Fruit fly (Drosophila melanogaster) whole organism, embryonic: Measurements from ENCODE around the gene Mst77F.

Experiments used
- Bgb ChIP-seq: fragments of 200-800 bp; sonication (Bioruptor generic); IDR thresholded peaks from 2 replicates; pipeline ENCODE4 v1.3.6; 2022; ENCODE audit warnings: missing biosample characterization, missing genetic modification characterization; ENCODE audit not compliant: partially characterized antibody
- Bteb2 ChIP-seq: fragments of 200-800 bp; sonication (Bioruptor generic); optimal IDR thresholded peaks from 2 replicates; lab custom pipeline; 2016; ENCODE audit warnings: missing biosample characterization, missing genetic modification characterization
- CG10959 ChIP-seq: fragments of 200-800 bp; sonication (Bioruptor generic); IDR thresholded peaks from 2 replicates; pipeline ENCODE4 v1.3.6; 2022; ENCODE audit warnings: missing biosample characterization, missing genetic modification characterization
- CG10979 ChIP-seq: fragments of 200-800 bp; sonication (Bioruptor generic); optimal IDR thresholded peaks from 2 replicates; lab custom pipeline; 2018; ENCODE audit warnings: missing biosample characterization, mild to moderate bottlenecking, missing genetic modification characterization, moderate library complexity
- CG13894 ChIP-seq: fragments of 200-800 bp; sonication (Bioruptor generic); optimal IDR thresholded peaks from 3 replicates; lab custom pipeline; 2018; ENCODE audit warnings: missing biosample characterization, mild to moderate bottlenecking, missing genetic modification characterization, moderate library complexity
- CG14441 ChIP-seq: fragments of 200-800 bp; sonication (Bioruptor generic); IDR thresholded peaks from 2 replicates; pipeline ENCODE4 v1.3.6; 2022; ENCODE audit warnings: missing biosample characterization, missing genetic modification characterization
- CG14667 ChIP-seq: fragments of 200-800 bp; sonication (Bioruptor generic); IDR thresholded peaks from 2 replicates; pipeline ENCODE4 v1.3.6; 2022; ENCODE audit warnings: missing biosample characterization, missing genetic modification characterization
- CG14860 ChIP-seq: fragments of 200-800 bp; sonication (Bioruptor generic); IDR thresholded peaks from 3 replicates; pipeline ENCODE4 v1.3.6; 2022; ENCODE audit warnings: missing biosample characterization, missing genetic modification characterization; ENCODE audit not compliant: partially characterized antibody
- CG15073 ChIP-seq: fragments of 200-800 bp; sonication (Bioruptor generic); optimal IDR thresholded peaks from 2 replicates; lab custom pipeline; 2016; ENCODE audit warnings: missing biosample characterization, missing genetic modification characterization
- CG15514 ChIP-seq: fragments of 200-800 bp; sonication (Bioruptor generic); optimal IDR thresholded peaks from 3 replicates; lab custom pipeline; 2017; ENCODE audit warnings: missing biosample characterization, missing genetic modification characterization, mild to moderate bottlenecking, moderate library complexity, missing genetic modification reagents
- CG15601 ChIP-seq: fragments of 200-800 bp; sonication (Bioruptor generic); optimal IDR thresholded peaks from 3 replicates; lab custom pipeline; 2019; ENCODE audit warnings: missing biosample characterization, mild to moderate bottlenecking, missing genetic modification characterization, moderate library complexity
- CG16779 ChIP-seq: fragments of 200-800 bp; sonication (Bioruptor generic); IDR thresholded peaks from 2 replicates; pipeline ENCODE4 v1.3.6; 2022; ENCODE audit warnings: missing biosample characterization, missing genetic modification characterization
- CG17385 ChIP-seq: fragments of 200-800 bp; sonication (Bioruptor generic); optimal IDR thresholded peaks from 3 replicates; lab custom pipeline; 2018; ENCODE audit warnings: missing biosample characterization, mild to moderate bottlenecking, missing genetic modification characterization
- CG31441 ChIP-seq: fragments of 200-800 bp; sonication (Bioruptor generic); IDR thresholded peaks from 2 replicates; pipeline ENCODE4 v1.3.6; 2022; ENCODE audit warnings: missing biosample characterization, missing genetic modification characterization
- CG32532 ChIP-seq: fragments of 200-800 bp; sonication (Bioruptor generic); IDR thresholded peaks from 2 replicates; pipeline ENCODE4 v1.3.6; 2022; ENCODE audit warnings: missing biosample characterization, missing genetic modification characterization
- CG34376 ChIP-seq: fragments of 200-800 bp; sonication (Bioruptor generic); optimal IDR thresholded peaks from 2 replicates; lab custom pipeline; 2018; ENCODE audit warnings: missing biosample characterization, mild to moderate bottlenecking, missing genetic modification characterization
- CG42726 ChIP-seq: fragments of 200-800 bp; sonication (Bioruptor generic); IDR thresholded peaks from 2 replicates; pipeline ENCODE4 v1.3.6; 2022; ENCODE audit warnings: missing biosample characterization, missing genetic modification characterization; ENCODE audit not compliant: partially characterized antibody
- CG4282 ChIP-seq: fragments of 200-800 bp; sonication (Bioruptor generic); optimal IDR thresholded peaks from 2 replicates; lab custom pipeline; 2016; ENCODE audit warnings: missing biosample characterization, missing genetic modification characterization
- CG4854 ChIP-seq: fragments of 200-800 bp; sonication (Bioruptor generic); optimal IDR thresholded peaks from 2 replicates; lab custom pipeline; 2016; ENCODE audit warnings: missing biosample characterization, missing genetic modification characterization, inconsistent platforms
- CG6175 ChIP-seq: fragments of 200-800 bp; sonication (Bioruptor generic); IDR thresholded peaks from 3 replicates; pipeline ENCODE4 v1.3.6; 2022; ENCODE audit warnings: missing biosample characterization, missing genetic modification characterization
- CG6813 ChIP-seq: fragments of 200-800 bp; sonication (Bioruptor generic); optimal IDR thresholded peaks from 2 replicates; lab custom pipeline; 2017; ENCODE audit warnings: missing biosample characterization, missing genetic modification characterization, mild to moderate bottlenecking, moderate library complexity, missing genetic modification reagents
- CG6854 ChIP-seq: fragments of 200-800 bp; sonication (Bioruptor generic); optimal IDR thresholded peaks from 3 replicates; lab custom pipeline; 2017; ENCODE audit warnings: missing biosample characterization, mild to moderate bottlenecking, missing genetic modification characterization
- CG7928 ChIP-seq: fragments of 200-800 bp; sonication (Bioruptor generic); optimal IDR thresholded peaks from 2 replicates; lab custom pipeline; 2017; ENCODE audit warnings: missing biosample characterization, mild to moderate bottlenecking, missing genetic modification characterization
- D19B ChIP-seq: fragments of 200-800 bp; sonication (Bioruptor generic); optimal IDR thresholded peaks from 2 replicates; lab custom pipeline; 2017; ENCODE audit warnings: missing biosample characterization, mild to moderate bottlenecking, missing genetic modification characterization
- Deaf1 ChIP-seq: fragments of 200-800 bp; optimal IDR thresholded peaks from 3 replicates; lab custom pipeline; 2019; ENCODE audit warnings: missing biosample characterization, mild to moderate bottlenecking, missing genetic modification characterization, moderate library complexity
- Dip2 ChIP-seq: fragments of 200-800 bp; sonication (Bioruptor generic); IDR thresholded peaks from 2 replicates; pipeline ENCODE4 v1.3.6; 2022; ENCODE audit warnings: missing biosample characterization, missing genetic modification characterization
- Dip3 ChIP-seq: fragments of 200-800 bp; sonication (Bioruptor generic); optimal IDR thresholded peaks from 3 replicates; lab custom pipeline; 2016; ENCODE audit warnings: missing biosample characterization, missing genetic modification characterization
- Dref ChIP-seq: fragments of 200-800 bp; sonication (Bioruptor generic); IDR thresholded peaks from 2 replicates; pipeline ENCODE4 v1.3.6; 2022; ENCODE audit warnings: missing biosample characterization, missing genetic modification characterization
- HLH54F ChIP-seq: fragments of 200-800 bp; sonication (Bioruptor generic); optimal IDR thresholded peaks from 3 replicates; lab custom pipeline; 2016; ENCODE audit warnings: missing biosample characterization, missing genetic modification characterization
- HmgD ChIP-seq: fragments of 200-800 bp; sonication (Bioruptor generic); optimal IDR thresholded peaks from 3 replicates; lab custom pipeline; 2016; ENCODE audit warnings: missing biosample characterization, missing genetic modification characterization
- Hr39 ChIP-seq: fragments of >200 bp; optimal IDR thresholded peaks from 2 replicates; lab custom pipeline; 2017
- Mes4 ChIP-seq: fragments of 200-800 bp; sonication (Bioruptor generic); optimal IDR thresholded peaks from 2 replicates; lab custom pipeline; 2016; ENCODE audit warnings: missing biosample characterization, missing genetic modification characterization
- Mrtf ChIP-seq: fragments of 200-800 bp; sonication (Bioruptor generic); IDR thresholded peaks from 3 replicates; pipeline ENCODE4 v1.3.6; 2022; ENCODE audit warnings: missing biosample characterization, missing genetic modification characterization
- PHDP ChIP-seq: fragments of 200-800 bp; sonication (Bioruptor generic); optimal IDR thresholded peaks from 3 replicates; lab custom pipeline; 2018; ENCODE audit warnings: missing biosample characterization, mild to moderate bottlenecking, missing genetic modification characterization, moderate library complexity
- Pdp1 ChIP-seq, 2 experiments: fragments of 200-800 bp; sonication (Bioruptor generic); optimal IDR thresholded peaks; 3 replicates each; lab custom pipeline; 2016; ENCODE audit warnings: missing biosample characterization in 2 of 2, missing genetic modification characterization in 2 of 2, mild to moderate bottlenecking in 1 of 2, moderate library complexity in 1 of 2
- Scr ChIP-seq: fragments of 200-800 bp; sonication (Bioruptor generic); IDR thresholded peaks from 2 replicates; pipeline ENCODE4 v1.3.6; 2022; ENCODE audit warnings: missing biosample characterization, missing genetic modification characterization; ENCODE audit not compliant: partially characterized antibody
- Side ChIP-seq: fragments of 200-800 bp; sonication (Bioruptor generic); optimal IDR thresholded peaks from 2 replicates; lab custom pipeline; 2016; ENCODE audit warnings: missing biosample characterization, missing genetic modification characterization
- bigmax ChIP-seq: fragments of 200-800 bp; sonication (Bioruptor generic); optimal IDR thresholded peaks from 2 replicates; lab custom pipeline; 2018; ENCODE audit warnings: missing biosample characterization, mild to moderate bottlenecking, missing genetic modification characterization
- cad ChIP-seq: fragments of >200 bp; optimal IDR thresholded peaks from 2 replicates; lab custom pipeline; 2017; ENCODE audit warnings: missing biosample characterization, missing genetic modification characterization
- corto ChIP-seq: fragments of 200-800 bp; sonication (Bioruptor generic); optimal IDR thresholded peaks from 2 replicates; lab custom pipeline; 2016; ENCODE audit warnings: missing biosample characterization, mild to moderate bottlenecking, missing genetic modification characterization, moderate library complexity
- esg ChIP-seq: fragments of 200-800 bp; sonication (Bioruptor generic); conservative IDR thresholded peaks from 2 replicates; pipeline ENCODE4 v1.3.6; 2022; ENCODE audit warnings: missing biosample characterization, missing genetic modification characterization
- eve ChIP-seq, 2 experiments: fragments of >200 bp; optimal IDR thresholded peaks; 2 replicates each; lab custom pipeline; 2017; ENCODE audit warnings: missing biosample characterization in 2 of 2, missing genetic modification characterization in 2 of 2
- gfzf ChIP-seq: fragments of 200-800 bp; sonication (Bioruptor generic); optimal IDR thresholded peaks from 2 replicates; lab custom pipeline; 2016; ENCODE audit warnings: missing biosample characterization, mild to moderate bottlenecking, missing genetic modification characterization, moderate library complexity
- oc ChIP-seq: fragments of 200-800 bp; sonication (Bioruptor generic); optimal IDR thresholded peaks from 2 replicates; lab custom pipeline; 2018; ENCODE audit warnings: missing biosample characterization, mild to moderate bottlenecking, missing genetic modification characterization, moderate library complexity
- onecut ChIP-seq: fragments of 200-800 bp; sonication (Bioruptor generic); IDR thresholded peaks from 2 replicates; pipeline ENCODE4 v1.3.6; 2022; ENCODE audit warnings: missing biosample characterization, missing genetic modification characterization
- org-1 ChIP-seq: fragments of 200-800 bp; sonication (Bioruptor generic); optimal IDR thresholded peaks from 2 replicates; lab custom pipeline; 2017; ENCODE audit warnings: missing biosample characterization, missing genetic modification characterization
- pum ChIP-seq: fragments of 200-800 bp; sonication (Bioruptor generic); optimal IDR thresholded peaks from 2 replicates; lab custom pipeline; 2016; ENCODE audit warnings: missing biosample characterization, missing genetic modification characterization
- run ChIP-seq: fragments of 200-800 bp; sonication (Bioruptor generic); optimal IDR thresholded peaks from 3 replicates; lab custom pipeline; 2018; ENCODE audit warnings: missing biosample characterization, mild to moderate bottlenecking, missing genetic modification characterization
- sqz ChIP-seq: fragments of 200-800 bp; sonication (Bioruptor generic); optimal IDR thresholded peaks from 3 replicates; lab custom pipeline; 2018; ENCODE audit warnings: missing biosample characterization, mild to moderate bottlenecking, missing genetic modification characterization

The Mst77F gene

dm6 chr3L:20771001-20771890 lies 46.6 kb downstream of the Mst77F start, which contains the start of the genes CG4042 and Pitslre (continued):
- TF ChIP-seq CG42726 (GFP tag; lab: Robert Waterston, UW) (0 out of 2 replicates have a peak, but pooled peaks have one; percentile 30), CG32532 (GFP tag; lab: Robert Waterston, UW) (peak; percentile 50; the same call in 1 of the 2 replicates), CG6175 (GFP tag; lab: Robert Waterston, UW) (no peak), CG34376 (GFP tag; lab: Kevin White, UChicago) (no peak), corto (peak; percentile 20), eve (GFP tag; optimal IDR thresholded peaks at IDR 0.05; lab: Kevin White, UChicago) (no peak), CG14860 (peak; percentile 56; the same call in 1 of the 3 replicates), Bteb2 (GFP tag; lab: Kevin White, UChicago) (no peak), cad (no peak), HLH54F (no peak), CG15073 (GFP tag; lab: Kevin White, UChicago) (no peak), CG15601 (tag; lab: Kevin White, UChicago) (no peak), HmgD (GFP tag; lab: Kevin White, UChicago) (no peak), Scr (peak; percentile 78), CG6854 (GFP tag; lab: Kevin White, UChicago) (no peak), Mrtf (GFP tag; lab: Robert Waterston, UW) (no peak), Dip2 (GFP tag; lab: Robert Waterston, UW) (no peak), Dip3 (no peak), PHDP (tag; lab: Kevin White, UChicago) (peak; percentile 16), CG14441 (GFP tag; lab: Robert Waterston, UW) (no peak), org-1 (no peak), CG10959 (GFP tag; lab: Robert Waterston, UW) (no peak), Dref (GFP tag; lab: Robert Waterston, UW) (no peak), CG7928 (no peak), Bgb (peak; percentile 33; the same call in 1 of the 2 replicates), sqz (no peak), Side (GFP tag; lab: Kevin White, UChicago) (no peak), Deaf1 (tag; lab: Kevin White, UChicago) (no peak), bigmax (GFP tag; lab: Kevin White, UChicago) (no peak), gfzf (GFP tag; lab: Kevin White, UChicago) (no peak), run (tag; lab: Kevin White, UChicago) (no peak), CG14667 (GFP tag; lab: Robert Waterston, UW) (no peak), CG31441 (GFP tag; lab: Robert Waterston, UW) (0 out of 2 replicates have a peak, but pooled peaks have one; percentile 33), CG6813 (GFP tag; lab: Kevin White, UChicago) (no peak), CG16779 (no peak), CG13894 (tag; lab: Kevin White, UChicago) (no peak), esg (no peak), CG4282 (GFP tag; lab: Kevin White, UChicago) (no peak), Hr39 (no peak), CG15514 (GFP tag; lab: Kevin White, UChicago) (peak; percentile 22), Mes4 (GFP tag; lab: Kevin White, UChicago) (no peak), CG4854 (GFP tag; lab: Kevin White, UChicago) (no peak), onecut (GFP tag; lab: Robert Waterston, UW) (no peak), pum (GFP tag; lab: Kevin White, UChicago) (no peak), CG17385 (GFP tag; lab: Kevin White, UChicago) (peak; percentile 32), CG10979 (peak; percentile 10), oc (tag; lab: Kevin White, UChicago) (no peak), D19B (peak; percentile 25), Pdp1 (GFP tag; optimal IDR thresholded peaks at IDR 0.05; lab: Kevin White, UChicago) (peak; percentile 12 to 68)
